Worm (Caenorhabditis elegans) whole organism, L3 larva: Measurements from ENCODE around the gene bet-2.

ENCODE experiments used
- aly-2 ChIP-seq: fragments of 150-350 bp; optimal IDR thresholded peaks from 2 replicates; lab custom pipeline; 2014; ENCODE audit warnings: missing biosample characterization, missing genetic modification characterization
- ama-1 ChIP-seq: fragments of 150-350 bp; optimal IDR thresholded peaks from 2 replicates; lab custom pipeline; 2018
- ceh-16 ChIP-seq: sonication (generic microtip); optimal IDR thresholded peaks from 2 replicates; lab custom pipeline; 2017; ENCODE audit warnings: missing biosample characterization, missing genetic modification characterization
- ceh-28 ChIP-seq: fragments of 150-350 bp; optimal IDR thresholded peaks from 2 replicates; lab custom pipeline; 2014; ENCODE audit warnings: missing biosample characterization, missing genetic modification reagents, missing genetic modification characterization
- ceh-82 ChIP-seq: fragments of 150-350 bp; optimal IDR thresholded peaks from 2 replicates; lab custom pipeline; 2014; ENCODE audit warnings: missing biosample characterization, missing genetic modification characterization
- ceh-9 ChIP-seq: sonication (generic microtip); optimal IDR thresholded peaks from 2 replicates; lab custom pipeline; 2018; ENCODE audit warnings: missing biosample characterization, missing genetic modification characterization
- daf-12 ChIP-seq: fragments of 150-350 bp; optimal IDR thresholded peaks from 2 replicates; lab custom pipeline; 2014; ENCODE audit warnings: missing biosample characterization, missing genetic modification reagents, missing genetic modification characterization
- egl-27 ChIP-seq: sonication (generic microtip); optimal IDR thresholded peaks from 4 replicates; lab custom pipeline; 2017; ENCODE audit warnings: missing biosample characterization, missing genetic modification reagents, missing genetic modification characterization
- egl-5 ChIP-seq: fragments of 150-350 bp; optimal IDR thresholded peaks from 2 replicates; lab custom pipeline; 2017; ENCODE audit warnings: missing biosample characterization, missing genetic modification reagents, missing genetic modification characterization, inconsistent platforms
- elt-1 ChIP-seq: fragments of 150-350 bp; optimal IDR thresholded peaks from 2 replicates; lab custom pipeline; 2014; ENCODE audit warnings: missing biosample characterization, missing genetic modification characterization
- elt-2 ChIP-seq: sonication (generic microtip); optimal IDR thresholded peaks from 2 replicates; lab custom pipeline; 2016; ENCODE audit warnings: missing genetic modification reagents, mild to moderate bottlenecking, missing genetic modification characterization, missing compliant biosample characterization
- elt-3 ChIP-seq, 3 experiments: fragments of 150-350 bp in 1 of 3; sonication (generic microtip) in 2 of 3; optimal IDR thresholded peaks; 2 replicates in 2 of 3; 4 replicates in 1 of 3; lab custom pipeline; 2014 to 2017; ENCODE audit warnings: missing biosample characterization in 3 of 3, missing genetic modification characterization in 3 of 3
- eor-1 ChIP-seq, 2 experiments: fragments of 150-350 bp; optimal IDR thresholded peaks; 2 replicates each; lab custom pipeline; 2014 to 2018; ENCODE audit warnings: missing biosample characterization in 2 of 2, missing genetic modification characterization in 2 of 2
- fkh-10 ChIP-seq: sonication (generic microtip); optimal IDR thresholded peaks from 2 replicates; lab custom pipeline; 2017; ENCODE audit warnings: missing biosample characterization, missing genetic modification reagents, missing genetic modification characterization
- fkh-2 ChIP-seq: fragments of 150-350 bp; optimal IDR thresholded peaks from 2 replicates; lab custom pipeline; 2014; ENCODE audit warnings: missing biosample characterization, missing genetic modification reagents, missing genetic modification characterization
- hmg-11 ChIP-seq: sonication (generic microtip); optimal IDR thresholded peaks from 2 replicates; lab custom pipeline; 2016; ENCODE audit warnings: missing genetic modification characterization, missing compliant biosample characterization
- jun-1 ChIP-seq: fragments of 150-350 bp; optimal IDR thresholded peaks from 2 replicates; lab custom pipeline; 2014; ENCODE audit warnings: missing biosample characterization, missing genetic modification reagents, missing genetic modification characterization
- lin-15B ChIP-seq: fragments of 150-350 bp; optimal IDR thresholded peaks from 2 replicates; lab custom pipeline; 2014; ENCODE audit warnings: missing biosample characterization, missing genetic modification characterization
- lin-39 ChIP-seq: fragments of 150-350 bp; optimal IDR thresholded peaks from 2 replicates; lab custom pipeline; 2018; ENCODE audit warnings: missing biosample characterization, missing genetic modification reagents, missing genetic modification characterization
- lsy-12 ChIP-seq: sonication (generic microtip); optimal IDR thresholded peaks from 2 replicates; lab custom pipeline; 2016; ENCODE audit warnings: mild to moderate bottlenecking, missing genetic modification characterization, missing compliant biosample characterization
- nfya-1 ChIP-seq: sonication (generic microtip); optimal IDR thresholded peaks from 2 replicates; lab custom pipeline; 2017; ENCODE audit warnings: missing genetic modification characterization, mild to moderate bottlenecking, missing compliant biosample characterization, antibody characterized with exemption, moderate library complexity; ENCODE audit not compliant: insufficient read depth
- nhr-11 ChIP-seq: fragments of 150-350 bp; optimal IDR thresholded peaks from 2 replicates; lab custom pipeline; 2014; ENCODE audit warnings: missing biosample characterization, missing genetic modification characterization
- nhr-23 ChIP-seq: fragments of 150-350 bp; optimal IDR thresholded peaks from 2 replicates; lab custom pipeline; 2014; ENCODE audit warnings: missing biosample characterization, missing genetic modification reagents, missing genetic modification characterization
- nhr-237 ChIP-seq: fragments of 150-350 bp; optimal IDR thresholded peaks from 2 replicates; lab custom pipeline; 2014; ENCODE audit warnings: missing biosample characterization, missing genetic modification characterization
- nhr-28 ChIP-seq: fragments of 150-350 bp; optimal IDR thresholded peaks from 2 replicates; lab custom pipeline; 2014; ENCODE audit warnings: missing biosample characterization, missing genetic modification characterization
- nhr-43 ChIP-seq: sonication (generic microtip); optimal IDR thresholded peaks from 2 replicates; lab custom pipeline; 2016; ENCODE audit warnings: mild to moderate bottlenecking, missing genetic modification characterization, missing compliant biosample characterization; ENCODE audit not compliant: poor library complexity, severe bottlenecking
- nhr-67 ChIP-seq: fragments of 150-350 bp; optimal IDR thresholded peaks from 2 replicates; lab custom pipeline; 2014; ENCODE audit warnings: missing biosample characterization, missing genetic modification characterization
- nhr-76 ChIP-seq: fragments of 150-350 bp; sonication (generic microtip); optimal IDR thresholded peaks from 5 replicates; lab custom pipeline; 2014; ENCODE audit warnings: missing biosample characterization, missing genetic modification characterization
- pha-4 ChIP-seq: fragments of 150-350 bp; optimal IDR thresholded peaks from 2 replicates; lab custom pipeline; 2014; ENCODE audit warnings: missing biosample characterization, missing genetic modification reagents, missing genetic modification characterization
- sea-2 ChIP-seq: fragments of 150-350 bp; sonication (generic microtip); optimal IDR thresholded peaks from 4 replicates; lab custom pipeline; 2014; ENCODE audit warnings: missing biosample characterization, missing genetic modification reagents, missing genetic modification characterization
- skn-1 ChIP-seq: fragments of 150-350 bp; optimal IDR thresholded peaks from 2 replicates; lab custom pipeline; 2014; ENCODE audit warnings: missing biosample characterization, missing genetic modification characterization
- snpc-4 ChIP-seq: fragments of 150-350 bp; optimal IDR thresholded peaks from 2 replicates; lab custom pipeline; 2014; ENCODE audit warnings: missing biosample characterization, missing genetic modification characterization
- tbx-2 ChIP-seq: sonication (generic microtip); optimal IDR thresholded peaks from 2 replicates; lab custom pipeline; 2016; ENCODE audit warnings: mild to moderate bottlenecking, missing genetic modification characterization, missing compliant biosample characterization
- unc-39 ChIP-seq: sonication (generic microtip); optimal IDR thresholded peaks from 4 replicates; lab custom pipeline; 2017; ENCODE audit warnings: missing biosample characterization, missing genetic modification characterization
- unc-62 ChIP-seq: fragments of 150-350 bp; sonication (generic microtip); optimal IDR thresholded peaks from 4 replicates; lab custom pipeline; 2014; ENCODE audit warnings: missing biosample characterization, missing genetic modification reagents, missing genetic modification characterization
- zag-1 ChIP-seq: fragments of 150-350 bp; optimal IDR thresholded peaks from 2 replicates; lab custom pipeline; 2014; ENCODE audit warnings: missing biosample characterization, missing genetic modification characterization
- ztf-11 ChIP-seq: fragments of 150-350 bp; optimal IDR thresholded peaks from 2 replicates; lab custom pipeline; 2014; ENCODE audit warnings: missing biosample characterization, missing genetic modification characterization
- ztf-4 ChIP-seq: fragments of 150-350 bp; optimal IDR thresholded peaks from 2 replicates; lab custom pipeline; 2014; ENCODE audit warnings: missing biosample characterization, missing genetic modification characterization

The bet-2 gene

ce11 chrX:10617815-10618214 is 48.7 kb downstream of the bet-2 start:
- TF ChIP-seq elt-2 (peak; percentile 58), nhr-237 (no peak)

DNA sequence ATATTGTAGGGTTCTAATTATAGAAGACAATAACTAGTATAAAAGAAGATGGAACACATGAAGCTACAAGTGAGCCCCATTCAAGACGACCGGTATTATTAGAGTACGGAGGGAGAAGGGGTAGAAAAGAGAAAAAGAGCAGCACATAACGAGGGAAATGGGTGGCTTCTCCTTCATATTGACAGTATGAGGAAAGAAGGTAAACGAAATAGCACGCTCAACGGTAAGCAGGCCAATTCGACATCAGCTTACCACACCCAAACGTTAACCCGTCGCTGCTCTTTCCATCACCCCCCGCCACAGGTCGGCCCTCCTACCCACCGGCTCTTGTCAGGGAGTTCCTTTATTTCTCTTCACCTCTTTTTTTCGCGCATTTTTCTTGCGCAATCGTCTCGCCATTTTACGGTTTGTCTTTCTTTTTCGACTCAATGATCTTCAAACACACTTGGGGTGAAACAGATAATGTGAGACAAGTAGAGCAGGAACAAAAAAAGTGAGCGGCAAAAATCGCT is 49.6 kb downstream of the bet-2 start:
- TF ChIP-seq pha-4 (tag; lab: Kevin White, UChicago) (peak; percentile 78), ztf-4 (no peak)

DNA sequence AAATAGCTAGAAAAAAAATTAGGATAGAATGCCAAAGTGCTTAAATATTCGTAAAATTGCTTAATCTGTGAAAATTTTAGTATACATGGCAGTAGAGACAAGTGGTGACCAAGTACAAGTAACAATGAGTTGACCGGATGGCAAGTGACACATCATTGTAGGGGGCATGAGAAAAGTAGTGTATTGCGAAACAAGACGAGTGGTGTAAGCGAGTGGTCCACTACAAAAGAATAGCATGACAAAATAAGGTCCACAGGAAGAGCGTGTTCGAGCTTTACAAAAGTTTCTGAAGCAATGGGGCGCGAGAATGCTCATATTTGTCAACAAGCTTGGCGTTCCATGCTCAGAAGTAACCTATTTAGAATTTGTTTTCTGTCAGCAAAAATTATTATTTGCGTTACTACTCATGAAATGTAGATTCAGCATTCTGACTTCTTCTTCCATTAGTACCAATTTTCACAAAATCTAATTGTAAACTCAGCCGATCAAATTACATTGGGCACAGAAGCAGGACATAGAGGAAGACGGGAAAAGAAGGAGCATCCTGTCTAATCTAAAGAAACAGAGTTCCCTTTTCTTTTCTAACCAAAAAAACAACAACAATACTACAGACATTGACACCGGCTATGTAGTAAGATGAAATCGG is 50.6 kb downstream of the bet-2 start:
- TF ChIP-seq sea-2, result no peak
- no peak for TF ChIP-seq nhr-11 (tag; lab: Kevin White, UChicago)
- no peak for TF ChIP-seq egl-5 (tag; lab: Kevin White, UChicago)
- TF ChIP-seq daf-12 (tag; lab: Kevin White, UChicago), result no peak
- no peak for TF ChIP-seq tbx-2 (tag; lab: Kevin White, UChicago)
- TF ChIP-seq zag-1, result no peak
- TF ChIP-seq nfya-1 (tag; lab: Kevin White, UChicago), result no peak
- no peak for TF ChIP-seq unc-39
- no peak for TF ChIP-seq nhr-28 (tag; lab: Kevin White, UChicago)
- no peak for TF ChIP-seq egl-27 (tag; lab: Kevin White, UChicago)
- no peak for TF ChIP-seq eor-1 (tag; optimal IDR thresholded peaks at IDR 0.05; lab: Kevin White, UChicago)
- TF ChIP-seq aly-2 (tag; lab: Kevin White, UChicago), result no peak
- TF ChIP-seq nhr-67, result no peak
- TF ChIP-seq ama-1 (lab: Kevin White, UChicago), result no peak

DNA sequence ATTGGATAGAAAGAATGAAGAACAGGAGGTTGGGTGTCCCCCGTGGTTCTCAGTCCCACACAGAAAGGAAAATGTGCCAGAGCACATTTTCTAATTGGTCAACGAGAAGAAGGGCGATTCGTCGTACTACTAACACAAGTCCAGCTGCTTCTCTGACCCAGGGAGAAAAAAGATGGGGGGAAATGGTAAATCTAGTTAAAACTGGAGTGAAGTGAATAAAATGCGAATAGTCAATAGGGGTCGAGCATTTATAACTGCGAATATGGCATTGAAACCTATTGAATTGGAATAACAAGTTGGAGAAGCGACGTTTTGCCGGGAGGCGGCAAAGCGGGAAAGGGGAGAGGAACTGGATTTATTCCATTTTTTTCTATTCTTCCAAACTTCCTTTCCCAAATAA is 53.5 kb downstream of the bet-2 start:
- TF ChIP-seq ceh-28 (tag; lab: Kevin White, UChicago) (no peak), ceh-16 (tag; lab: Kevin White, UChicago) (no peak), lsy-12 (tag; lab: Kevin White, UChicago) (no peak), fkh-10 (GFP tag; lab: Kevin White, UChicago) (no peak), egl-27 (tag; lab: Kevin White, UChicago) (no peak), sea-2 (no peak), ceh-9 (tag; lab: Kevin White, UChicago) (no peak), lin-15B (tag; lab: Kevin White, UChicago) (no peak), ama-1 (lab: Kevin White, UChicago) (no peak), fkh-2 (tag; lab: Kevin White, UChicago) (no peak), nhr-43 (tag; lab: Kevin White, UChicago) (no peak), unc-62 (GFP tag; lab: Kevin White, UChicago) (no peak), eor-1 (tag; optimal IDR thresholded peaks at IDR 0.05; lab: Kevin White, UChicago) (no peak), nhr-76 (tag; lab: Kevin White, UChicago) (no peak), ztf-11 (tag; lab: Kevin White, UChicago) (no peak), nhr-23 (tag; lab: Kevin White, UChicago) (no peak)

DNA sequence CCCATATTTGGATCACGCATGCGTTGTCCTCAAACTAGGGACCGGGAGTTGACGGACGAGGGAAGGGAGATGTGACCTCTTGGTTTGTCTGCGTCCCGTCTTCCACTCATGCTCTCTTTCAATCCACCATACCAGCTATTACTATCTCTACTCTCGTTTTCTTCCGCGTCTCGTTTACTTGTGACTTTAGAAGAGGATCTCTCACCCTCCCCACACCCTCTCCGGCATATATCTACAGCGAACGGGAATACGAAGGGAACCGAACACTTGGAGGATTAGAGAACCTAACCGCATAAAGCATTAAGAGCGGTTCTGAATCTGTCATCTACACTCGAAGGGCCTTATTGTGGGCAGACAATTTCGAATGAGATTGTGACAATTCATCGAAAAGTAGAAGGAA is 54.0 kb downstream of the bet-2 start:
- TF ChIP-seq nhr-23 (tag; lab: Kevin White, UChicago), result peak; percentile 44
- TF ChIP-seq hmg-11 (tag; lab: Kevin White, UChicago), result peak; percentile 46
- TF ChIP-seq nfya-1 (tag; lab: Kevin White, UChicago), result peak; percentile 18
- no peak for TF ChIP-seq nhr-28 (tag; lab: Kevin White, UChicago)

DNA sequence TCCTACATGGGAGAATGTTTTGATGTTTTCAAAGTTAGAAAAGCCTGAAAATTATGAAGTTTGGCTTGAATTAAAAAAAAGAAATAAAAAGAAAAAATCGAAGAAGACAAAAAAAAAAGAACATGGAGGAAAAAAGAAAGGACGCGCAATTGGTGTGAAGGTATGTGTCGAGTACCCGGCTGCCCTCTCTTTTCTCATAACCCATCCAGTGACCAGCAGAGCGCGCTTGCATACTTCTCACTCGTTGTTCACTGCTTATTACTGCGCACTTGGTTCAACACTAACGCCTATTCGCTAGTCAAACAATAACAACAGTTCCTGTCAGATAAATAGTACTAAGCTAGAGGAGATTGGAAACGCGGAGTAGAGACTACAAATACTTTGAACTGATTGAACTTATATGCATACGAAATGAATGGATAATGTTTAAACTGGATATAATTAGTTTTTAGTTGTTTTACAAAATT is 55.1 kb downstream of the bet-2 start, which contains the start of gene abl-1:
TSS of gene abl-1 (minus strand) at position 51 of the 467 bp plus-strand sequence.
- TF ChIP-seq nhr-76 (tag; lab: Kevin White, UChicago) (no peak), lsy-12 (tag; lab: Kevin White, UChicago) (no peak), fkh-10 (GFP tag; lab: Kevin White, UChicago) (no peak), pha-4 (tag; lab: Kevin White, UChicago) (peak; percentile 63), nfya-1 (tag; lab: Kevin White, UChicago) (peak; percentile 36), unc-39 (no peak), snpc-4 (tag; lab: Kevin White, UChicago) (no peak), unc-62 (GFP tag; lab: Kevin White, UChicago) (no peak), jun-1 (tag; lab: Kevin White, UChicago) (no peak), egl-5 (tag; lab: Kevin White, UChicago) (no peak), elt-1 (tag; lab: Kevin White, UChicago) (no peak), lin-39 (tag; lab: Kevin White, UChicago) (peak; percentile 9), nhr-11 (tag; lab: Kevin White, UChicago) (no peak), nhr-23 (tag; lab: Kevin White, UChicago) (peak; percentile 17), ceh-28 (tag; lab: Kevin White, UChicago) (no peak), nhr-28 (tag; lab: Kevin White, UChicago) (no peak), aly-2 (tag; lab: Kevin White, UChicago) (no peak), nhr-67 (no peak), nhr-43 (tag; lab: Kevin White, UChicago) (no peak), elt-3 (tag; optimal IDR thresholded peaks at IDR 0.05; lab: Kevin White, UChicago) (no peak), ztf-4 (no peak), ceh-9 (tag; lab: Kevin White, UChicago) (no peak), hmg-11 (tag; lab: Kevin White, UChicago) (peak; percentile 19), egl-27 (tag; lab: Kevin White, UChicago) (no peak), skn-1 (tag; lab: Kevin White, UChicago) (no peak), ceh-82 (no peak)
